Worm (Caenorhabditis elegans) whole organism, mixed stage, embryonic: ENCODE results near the gene T04C9.3.

Experiments
- M03D4.4 ChIP-seq: sonication (generic microtip); optimal IDR thresholded peaks from 2 replicates; lab custom pipeline; 2017; ENCODE audit warnings: mild to moderate bottlenecking, missing genetic modification characterization, missing compliant biosample characterization
- bed-3 ChIP-seq: fragments of 200-800 bp; sonication (Bioruptor generic); optimal IDR thresholded peaks from 3 replicates; lab custom pipeline; 2018; ENCODE audit warnings: mild to moderate bottlenecking, missing genetic modification characterization, moderate library complexity, missing compliant biosample characterization
- ceh-39 ChIP-seq: fragments of 150-350 bp; optimal IDR thresholded peaks from 2 replicates; lab custom pipeline; 2014; ENCODE audit warnings: missing biosample characterization, missing genetic modification characterization
- ceh-43 ChIP-seq: fragments of 200-800 bp; sonication (Bioruptor generic); optimal IDR thresholded peaks from 2 replicates; lab custom pipeline; 2018; ENCODE audit warnings: mild to moderate bottlenecking, missing genetic modification characterization, moderate library complexity, missing compliant biosample characterization
- ceh-83 ChIP-seq: fragments of 200-800 bp; sonication (Bioruptor generic); optimal IDR thresholded peaks from 2 replicates; lab custom pipeline; 2018; ENCODE audit warnings: mild to moderate bottlenecking, missing genetic modification characterization, missing compliant biosample characterization
- ces-1 ChIP-seq: fragments of 150-350 bp; optimal IDR thresholded peaks from 2 replicates; lab custom pipeline; 2014; ENCODE audit warnings: missing biosample characterization, missing genetic modification reagents, missing genetic modification characterization
- drap-1 ChIP-seq: fragments of 200-800 bp; sonication (Bioruptor generic); optimal IDR thresholded peaks from 3 replicates; lab custom pipeline; 2018; ENCODE audit warnings: mild to moderate bottlenecking, missing genetic modification characterization, missing compliant biosample characterization
- flh-1 ChIP-seq: fragments of 200-800 bp; sonication (Bioruptor generic); optimal IDR thresholded peaks from 2 replicates; lab custom pipeline; 2018; ENCODE audit warnings: mild to moderate bottlenecking, missing genetic modification characterization, moderate library complexity, missing compliant biosample characterization
- ham-2 ChIP-seq: fragments of 200-800 bp; sonication (Bioruptor generic); optimal IDR thresholded peaks from 2 replicates; lab custom pipeline; 2018; ENCODE audit warnings: mild to moderate bottlenecking, missing genetic modification characterization, missing compliant biosample characterization
- lin-13 ChIP-seq: fragments of 150-350 bp; optimal IDR thresholded peaks from 2 replicates; lab custom pipeline; 2014; ENCODE audit warnings: missing biosample characterization, missing genetic modification characterization
- lin-32 ChIP-seq: fragments of 200-800 bp; sonication (Bioruptor generic); optimal IDR thresholded peaks from 2 replicates; lab custom pipeline; 2018; ENCODE audit warnings: mild to moderate bottlenecking, missing genetic modification characterization, missing compliant biosample characterization
- mep-1 ChIP-seq: fragments of 150-350 bp; optimal IDR thresholded peaks from 2 replicates; lab custom pipeline; 2017; ENCODE audit warnings: missing biosample characterization, missing genetic modification reagents, missing genetic modification characterization, inconsistent platforms
- mls-2 ChIP-seq: sonication (generic microtip); optimal IDR thresholded peaks from 2 replicates; lab custom pipeline; 2016; ENCODE audit warnings: mild to moderate bottlenecking, missing genetic modification characterization, moderate library complexity, missing compliant biosample characterization
- nhr-12 ChIP-seq: fragments of 150-350 bp; optimal IDR thresholded peaks from 2 replicates; lab custom pipeline; 2014; ENCODE audit warnings: missing biosample characterization, missing genetic modification characterization
- nhr-237 ChIP-seq: fragments of 150-350 bp; optimal IDR thresholded peaks from 2 replicates; lab custom pipeline; 2014; ENCODE audit warnings: missing biosample characterization, missing genetic modification characterization
- nhr-28 ChIP-seq: fragments of 150-350 bp; optimal IDR thresholded peaks from 2 replicates; lab custom pipeline; 2014; ENCODE audit warnings: missing biosample characterization, missing genetic modification characterization
- nhr-76 ChIP-seq: sonication (generic microtip); optimal IDR thresholded peaks from 2 replicates; lab custom pipeline; 2017; ENCODE audit warnings: missing biosample characterization, missing genetic modification characterization
- pha-4 ChIP-seq: fragments of 150-350 bp; optimal IDR thresholded peaks from 2 replicates; lab custom pipeline; 2018; ENCODE audit warnings: missing biosample characterization, missing genetic modification reagents, missing genetic modification characterization
- sem-2 ChIP-seq: fragments of 200-800 bp; sonication (Bioruptor generic); optimal IDR thresholded peaks from 2 replicates; lab custom pipeline; 2018; ENCODE audit warnings: mild to moderate bottlenecking, missing genetic modification characterization, missing compliant biosample characterization
- snpc-4 ChIP-seq: fragments of 150-350 bp; optimal IDR thresholded peaks from 2 replicates; lab custom pipeline; 2014; ENCODE audit warnings: missing biosample characterization, missing genetic modification characterization
- sptf-1 ChIP-seq: sonication (generic microtip); optimal IDR thresholded peaks from 2 replicates; lab custom pipeline; 2017; ENCODE audit warnings: mild to moderate bottlenecking, missing genetic modification characterization, moderate library complexity, missing compliant biosample characterization
- tbx-8 ChIP-seq: fragments of 200-800 bp; sonication (Bioruptor generic); optimal IDR thresholded peaks from 2 replicates; lab custom pipeline; 2018; ENCODE audit warnings: mild to moderate bottlenecking, missing genetic modification characterization, moderate library complexity, missing compliant biosample characterization
- unc-120 ChIP-seq: sonication (generic microtip); optimal IDR thresholded peaks from 2 replicates; lab custom pipeline; 2017; ENCODE audit warnings: missing genetic modification characterization, missing compliant biosample characterization; ENCODE audit not compliant: poor library complexity, severe bottlenecking
- zip-8 ChIP-seq: fragments of 150-350 bp; optimal IDR thresholded peaks from 2 replicates; lab custom pipeline; 2014; ENCODE audit warnings: missing biosample characterization, missing genetic modification characterization
- ztf-11 ChIP-seq: fragments of 150-350 bp; optimal IDR thresholded peaks from 2 replicates; lab custom pipeline; 2014; ENCODE audit warnings: missing biosample characterization, missing genetic modification characterization

T04C9.3 gene

DNA sequence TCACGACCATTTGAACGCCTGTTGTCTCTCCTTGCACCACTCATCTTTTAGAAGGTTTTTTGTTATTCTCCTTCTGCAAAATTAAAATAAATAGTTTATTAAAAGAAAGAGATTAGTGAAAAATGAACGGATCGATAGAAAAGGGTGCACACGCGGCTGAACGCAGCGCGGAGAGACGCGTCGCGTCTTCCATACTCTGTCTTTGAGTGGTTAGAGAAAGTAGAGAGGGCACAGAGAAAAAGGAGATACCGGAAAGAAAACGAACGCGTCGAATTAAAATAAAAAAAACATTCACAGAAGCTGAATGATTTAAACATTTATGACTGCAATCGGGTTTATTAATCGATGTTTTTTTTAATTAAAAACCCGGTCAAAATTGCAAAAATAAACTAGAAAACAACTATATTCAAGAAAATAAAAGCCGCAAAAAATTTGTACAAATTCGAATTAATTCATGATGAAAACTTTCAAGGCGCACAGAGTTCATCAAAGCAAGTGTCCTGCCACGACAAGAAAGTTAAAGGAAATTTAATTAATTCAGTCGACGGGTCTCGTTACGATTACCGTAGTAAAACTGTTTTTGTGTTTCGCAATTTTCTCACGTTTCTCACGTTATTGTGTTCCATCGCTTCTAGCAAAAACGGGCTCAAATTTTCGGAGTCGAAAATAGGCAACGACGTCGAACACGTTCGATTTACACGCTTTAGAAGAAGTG, 27.1 kb upstream of the T04C9.3 start, which contains the start of the genes nono-1 and nop-1:
Gene nono-1 (minus strand): TSS at position 75 of the 715 bp plus-strand sequence.
Gene nop-1 (plus strand): TSS at position 551 of the 715 bp plus-strand sequence.
- no peak for TF ChIP-seq nhr-28 (tag; lab: Kevin White, UChicago)
- TF ChIP-seq ces-1 (GFP tag; lab: Kevin White, UChicago) = peak; percentile 9
- TF ChIP-seq mep-1 (tag; lab: Kevin White, UChicago) = peak; percentile 10
- TF ChIP-seq ceh-39 = peak; percentile 100
- no peak for TF ChIP-seq bed-3 (GFP tag; lab: Kevin White, UChicago)
- peak; percentile 22 for TF ChIP-seq mls-2 (tag; lab: Kevin White, UChicago)

- TF ChIP-seq sptf-1 (tag; lab: Kevin White, UChicago) (no peak), ceh-39 (peak; percentile 63), nhr-237 (tag; lab: Kevin White, UChicago) (no peak), snpc-4 (tag; lab: Kevin White, UChicago) (no peak), ham-2 (GFP tag; lab: Kevin White, UChicago) (peak; percentile 49), M03D4.4 (tag; lab: Kevin White, UChicago) (no peak), tbx-8 (GFP tag; lab: Kevin White, UChicago) (no peak), drap-1 (GFP tag; lab: Kevin White, UChicago) (no peak)
Observed at ce11 chrIII:5959049-5959448, 26.4 kb upstream of the T04C9.3 start.

- TF ChIP-seq ham-2 (GFP tag; lab: Kevin White, UChicago) (no peak), mep-1 (tag; lab: Kevin White, UChicago) (no peak), nhr-12 (tag; lab: Kevin White, UChicago) (no peak), flh-1 (GFP tag; lab: Kevin White, UChicago) (no peak), unc-120 (tag; lab: Kevin White, UChicago) (no peak), M03D4.4 (tag; lab: Kevin White, UChicago) (no peak)
Observed at ce11 chrIII:5961560-5961959, 23.9 kb upstream of the T04C9.3 start.

DNA sequence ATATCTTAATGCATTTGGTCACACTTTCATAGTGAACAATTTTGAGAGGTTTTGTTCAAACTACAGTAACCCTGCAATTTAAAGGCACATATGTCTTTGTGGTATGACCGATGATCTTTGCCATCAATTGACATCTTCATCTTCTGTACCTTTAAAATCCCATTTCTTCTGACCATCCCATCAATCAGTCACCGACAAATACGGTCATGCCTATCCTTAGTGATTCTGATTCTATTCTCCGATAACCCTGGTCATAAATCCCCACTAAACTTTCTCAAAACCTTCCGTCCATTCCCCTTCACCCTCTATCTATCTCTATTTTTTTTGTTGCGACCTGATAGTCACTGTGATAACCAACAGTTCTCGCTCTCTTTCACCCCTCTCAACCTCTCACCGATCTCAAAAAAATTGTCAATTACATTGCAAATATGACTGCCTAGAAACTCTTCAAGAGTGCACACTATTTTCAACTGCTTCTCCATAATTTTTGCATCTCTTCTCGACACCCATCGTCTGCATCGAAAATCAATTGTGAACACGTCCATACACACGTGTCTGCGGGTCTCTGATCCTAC, 21.3 kb upstream of the T04C9.3 start:
- TF ChIP-seq nhr-12 (tag; lab: Kevin White, UChicago) (no peak), zip-8 (tag; lab: Kevin White, UChicago) (no peak), ceh-43 (no peak), mls-2 (tag; lab: Kevin White, UChicago) (no peak), ztf-11 (tag; lab: Kevin White, UChicago) (no peak), lin-32 (GFP tag; lab: Kevin White, UChicago) (no peak), M03D4.4 (tag; lab: Kevin White, UChicago) (no peak), nhr-237 (tag; lab: Kevin White, UChicago) (no peak), sem-2 (GFP tag; lab: Kevin White, UChicago) (no peak), nhr-76 (tag; lab: Kevin White, UChicago) (no peak), drap-1 (GFP tag; lab: Kevin White, UChicago) (no peak), ceh-83 (no peak)

- TF ChIP-seq ceh-39 = no peak
- TF ChIP-seq, all 35 proteins: peak for 0
Observed at ce11 chrIII:5965368-5965767, 20.1 kb upstream of the T04C9.3 start.

- TF ChIP-seq pha-4 (tag; lab: Kevin White, UChicago) (no peak), mls-2 (tag; lab: Kevin White, UChicago) (no peak), nhr-12 (tag; lab: Kevin White, UChicago) (no peak), lin-13 (tag; lab: Kevin White, UChicago) (no peak), flh-1 (GFP tag; lab: Kevin White, UChicago) (no peak), unc-120 (tag; lab: Kevin White, UChicago) (no peak), nhr-237 (tag; lab: Kevin White, UChicago) (no peak)
Observed at ce11 chrIII:5965839-5966463, 19.5 kb upstream of the T04C9.3 start, which contains the start of gene dct-6. dct-6 (plus strand) TSS chrIII:5966413.
